Fruit fly (Drosophila melanogaster): Measurements from ENCODE around the gene CG17197.

The CG17197 gene

dm6 chr3R:25734967-25735800, 40.0 kb downstream of the CG17197 start (continued):
- TF ChIP-seq Myb (GFP tag; optimal IDR thresholded peaks at IDR 0.05), result no peak
- TF ChIP-seq p53 (GFP tag; optimal IDR thresholded peaks at IDR 0.05), result no peak
- no peak for TF ChIP-seq Jarid2 (GFP tag; optimal IDR thresholded peaks at IDR 0.05)
- no peak for TF ChIP-seq CG10654 (GFP tag; optimal IDR thresholded peaks at IDR 0.05)
- no peak for TF ChIP-seq CG18262 (tag; optimal IDR thresholded peaks at IDR 0.05)
- no peak for TF ChIP-seq lilli (GFP tag; optimal IDR thresholded peaks at IDR 0.05)
- no peak for TF ChIP-seq CG2875 (GFP tag; optimal IDR thresholded peaks at IDR 0.05)
- TF ChIP-seq ERR (GFP tag; optimal IDR thresholded peaks at IDR 0.05), result no peak
- no peak for TF ChIP-seq PHDP (tag; optimal IDR thresholded peaks at IDR 0.05)
- peak; percentile 89 for TF ChIP-seq exex (tag; optimal IDR thresholded peaks at IDR 0.05)
- no peak for TF ChIP-seq CG30431 (GFP tag; optimal IDR thresholded peaks at IDR 0.05)
- no peak for TF ChIP-seq CG8924 (tag; optimal IDR thresholded peaks at IDR 0.05)

dm6 chr3R:25723795-25724194, 51.4 kb downstream of the CG17197 start:
- TF ChIP-seq onecut (GFP tag; IDR thresholded peaks at IDR 0.05) (no peak), btn (GFP tag; optimal IDR thresholded peaks at IDR 0.05) (no peak), Spps (tag; optimal IDR thresholded peaks at IDR 0.05) (no peak), salm (tag; optimal IDR thresholded peaks at IDR 0.05) (no peak), Hr51 (GFP tag; optimal IDR thresholded peaks at IDR 0.05) (no peak), gt (GFP tag; IDR thresholded peaks at IDR 0.05) (no peak), Oli (tag; optimal IDR thresholded peaks at IDR 0.05) (no peak), hkb (optimal IDR thresholded peaks at IDR 0.05) (no peak), hkb (GFP tag; IDR thresholded peaks at IDR 0.05) (no peak), zen2 (GFP tag; IDR thresholded peaks at IDR 0.05; ENCODE audit: partially characterized antibody) (no peak), Atf3 (GFP tag; optimal IDR thresholded peaks at IDR 0.05) (no peak), CG14710 (tag; optimal IDR thresholded peaks at IDR 0.05) (no peak), CG17612 (GFP tag; IDR thresholded peaks at IDR 0.05) (no peak), NC2α (GFP tag; optimal IDR thresholded peaks at IDR 0.05) (no peak), tup (GFP tag; optimal IDR thresholded peaks at IDR 0.05) (no peak), row (GFP tag; IDR thresholded peaks at IDR 0.05) (no peak), CG3407 (GFP tag; optimal IDR thresholded peaks at IDR 0.05) (no peak)

Data from whole organism, embryonic.